Fruit fly (Drosophila melanogaster): ENCODE data around the gene Or13a.

The Or13a gene

DNA sequence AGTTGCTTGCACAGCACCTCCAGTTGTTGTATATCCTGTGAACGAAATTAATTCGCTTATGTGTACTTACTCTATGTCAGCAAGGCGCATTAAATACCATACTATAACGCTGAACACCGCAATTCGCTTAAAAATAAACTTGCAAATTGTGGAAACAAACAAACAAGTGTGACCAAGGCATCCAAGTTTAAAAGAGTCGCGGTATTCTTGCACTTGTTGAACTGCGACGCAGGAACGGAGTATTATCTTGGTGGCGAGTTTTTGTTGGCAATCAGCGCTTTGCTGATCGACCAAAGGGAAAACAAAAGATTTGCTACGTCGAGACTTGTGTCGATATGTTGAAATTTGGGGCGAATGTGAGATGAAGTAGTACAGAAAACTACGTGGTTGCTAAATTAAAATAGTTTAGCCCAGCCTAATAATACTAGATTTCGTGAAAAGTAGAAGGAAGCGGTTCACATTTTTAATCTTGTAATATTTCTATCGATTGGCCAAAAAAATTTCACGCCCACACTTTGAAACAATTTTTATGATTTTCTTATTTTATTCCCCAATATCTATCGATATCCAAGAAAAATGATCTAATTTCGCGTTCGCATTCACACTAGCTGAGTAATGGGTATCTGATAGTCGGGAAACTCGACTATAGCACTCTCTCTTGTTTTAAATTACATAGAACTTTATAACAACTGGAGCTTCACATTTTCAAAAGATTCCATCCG lies 40.6 kb upstream of the Or13a start, which contains the start of gene Ranbp16 (continued):
- TF ChIP-seq dmrt99B (tag; optimal IDR thresholded peaks at IDR 0.05) (no peak), HmgD (GFP tag; optimal IDR thresholded peaks at IDR 0.05) (no peak), eyg (GFP tag; optimal IDR thresholded peaks at IDR 0.05) (no peak), row (GFP tag; IDR thresholded peaks at IDR 0.05) (peak; percentile 54), CG16813 (GFP tag; IDR thresholded peaks at IDR 0.05; ENCODE audit: partially characterized antibody) (peak; percentile 68), CG4282 (GFP tag; optimal IDR thresholded peaks at IDR 0.05) (no peak), pita (GFP tag; optimal IDR thresholded peaks at IDR 0.05) (no peak), ssp (GFP tag; IDR thresholded peaks at IDR 0.05) (peak; percentile 92), Oli (tag; optimal IDR thresholded peaks at IDR 0.05) (no peak), CG18764 (GFP tag; optimal IDR thresholded peaks at IDR 0.05) (no peak), lilli (GFP tag; optimal IDR thresholded peaks at IDR 0.05) (no peak), Poxn (GFP tag; IDR thresholded peaks at IDR 0.05) (no peak), Drgx (GFP tag; IDR thresholded peaks at IDR 0.05) (no peak), twi (tag; optimal IDR thresholded peaks at IDR 0.05) (no peak), Adf1 (GFP tag; IDR thresholded peaks at IDR 0.05) (no peak), Bgb (GFP tag; IDR thresholded peaks at IDR 0.05; ENCODE audit: partially characterized antibody) (no peak), CG7839 (tag; optimal IDR thresholded peaks at IDR 0.05) (no peak), CG7372 (GFP tag; IDR thresholded peaks at IDR 0.05) (no peak), NC2β (GFP tag; optimal IDR thresholded peaks at IDR 0.05) (no peak), pnt (GFP tag; optimal IDR thresholded peaks at IDR 0.05) (no peak), CG15696 (tag; optimal IDR thresholded peaks at IDR 0.05) (no peak), ap (GFP tag; IDR thresholded peaks at IDR 0.05) (no peak), CG43689 (GFP tag; IDR thresholded peaks at IDR 0.05) (no peak), tup (GFP tag; optimal IDR thresholded peaks at IDR 0.05) (no peak), CG11398 (GFP tag; optimal IDR thresholded peaks at IDR 0.05) (no peak), fd64A (GFP tag; optimal IDR thresholded peaks at IDR 0.05) (no peak), CG4617 (GFP tag; optimal IDR thresholded peaks at IDR 0.05; ENCODE audit: borderline replicate concordance) (peak; percentile 19), Hand (GFP tag; optimal IDR thresholded peaks at IDR 0.05) (no peak), CG15269 (tag; optimal IDR thresholded peaks at IDR 0.05) (no peak), pros (GFP tag; optimal IDR thresholded peaks at IDR 0.05) (no peak), CG30403 (GFP tag; optimal IDR thresholded peaks at IDR 0.05) (no peak), ato (GFP tag; IDR thresholded peaks at IDR 0.05; ENCODE audit: partially characterized antibody) (0 out of 2 replicates have a peak, but pooled peaks have one; percentile 28), lab (GFP tag; optimal IDR thresholded peaks at IDR 0.05) (no peak), sim (GFP tag; IDR thresholded peaks at IDR 0.05) (no peak), CG2129 (GFP tag; IDR thresholded peaks at IDR 0.05; ENCODE audit: partially characterized antibody) (no peak), CG5953 (GFP tag; IDR thresholded peaks at IDR 0.05) (no peak), Optix (GFP tag; IDR thresholded peaks at IDR 0.05) (no peak), ken (GFP tag; IDR thresholded peaks at IDR 0.05) (no peak), dmrt11E (tag; optimal IDR thresholded peaks at IDR 0.05) (no peak), CG11695 (GFP tag; IDR thresholded peaks at IDR 0.05) (no peak), CG10462 (GFP tag; optimal IDR thresholded peaks at IDR 0.05) (no peak), HLHmδ (GFP tag; optimal IDR thresholded peaks at IDR 0.05) (no peak), CG15073 (GFP tag; optimal IDR thresholded peaks at IDR 0.05) (no peak), wek (GFP tag; optimal IDR thresholded peaks at IDR 0.05) (peak; percentile 16), run (tag; optimal IDR thresholded peaks at IDR 0.05) (no peak), CG12071 (GFP tag; optimal IDR thresholded peaks at IDR 0.05) (no peak), Oaz (GFP tag; IDR thresholded peaks at IDR 0.05) (no peak), mirr (GFP tag; optimal IDR thresholded peaks at IDR 0.05) (no peak), CG6254 (GFP tag; optimal IDR thresholded peaks at IDR 0.05) (no peak), Sox102F (GFP tag; optimal IDR thresholded peaks at IDR 0.05) (no peak)

Data from whole organism, embryonic.